Comparison of ENCODE assay signal across 6 fruit fly cellular contexts in genomic region chrX:12749891-12750581, dm6.
TF ChIP-seq lines count a peak whose summit lies in the region.

No protein-coding gene starts in this region.

- no peak for TF ChIP-seq CTCF in whole organism, embryonic (GFP tag; optimal IDR thresholded peaks at IDR 0.05; lab: Kevin White, UChicago)

TF ChIP-seq in whole organism, 6 proteins besides CTCF, POLR2A, EP300 and RAD21:
- TF ChIP-seq CG8478 (optimal IDR thresholded peaks at IDR 0.05; lab: Kevin White, UChicago) (peak; percentile 17), psq (optimal IDR thresholded peaks at IDR 0.05; lab: Kevin White, UChicago) (no peak), pan (optimal IDR thresholded peaks at IDR 0.05; lab: Kevin White, UChicago) (no peak), EcR (GFP tag; optimal IDR thresholded peaks at IDR 0.05; lab: Kevin White, UChicago) (no peak), Dll (optimal IDR thresholded peaks at IDR 0.05; lab: Kevin White, UChicago) (no peak), usp (GFP tag; optimal IDR thresholded peaks at IDR 0.05; lab: Kevin White, UChicago) (no peak)

TF ChIP-seq in whole organism, adult, 20 proteins besides CTCF, POLR2A, EP300 and RAD21:
- no peak for TF ChIP-seq CG12768 (GFP tag; optimal IDR thresholded peaks at IDR 0.05; lab: Kevin White, UChicago)
- peak; percentile 82 for TF ChIP-seq kay (GFP tag; lab: Kevin White, UChicago; ENCODE audit: borderline replicate concordance)
- TF ChIP-seq CG7045 (GFP tag; optimal IDR thresholded peaks at IDR 0.05; lab: Kevin White, UChicago): no peak
- TF ChIP-seq CG1620 (GFP tag; optimal IDR thresholded peaks at IDR 0.05; lab: Kevin White, UChicago): no peak
- no peak for TF ChIP-seq CG7101 (tag; optimal IDR thresholded peaks at IDR 0.05; lab: Kevin White, UChicago)
- no peak for TF ChIP-seq CG11617 (GFP tag; optimal IDR thresholded peaks at IDR 0.05; lab: Kevin White, UChicago)
- TF ChIP-seq Crg-1 (GFP tag; optimal IDR thresholded peaks at IDR 0.05; lab: Kevin White, UChicago): no peak
- no peak for TF ChIP-seq cnc (optimal IDR thresholded peaks at IDR 0.05; lab: Kevin White, UChicago)
- peak; percentile 96 for TF ChIP-seq tj (GFP tag; optimal IDR thresholded peaks at IDR 0.05; lab: Kevin White, UChicago)
- no peak for TF ChIP-seq bab1 (GFP tag; optimal IDR thresholded peaks at IDR 0.05; lab: Kevin White, UChicago)
- TF ChIP-seq CG33017 (tag; optimal IDR thresholded peaks at IDR 0.05; lab: Kevin White, UChicago): no peak
- no peak for TF ChIP-seq Mnt (GFP tag; optimal IDR thresholded peaks at IDR 0.05; lab: Kevin White, UChicago)
- no peak for TF ChIP-seq ovo (GFP tag; optimal IDR thresholded peaks at IDR 0.05; lab: Kevin White, UChicago)
- TF ChIP-seq CG5204 (GFP tag; optimal IDR thresholded peaks at IDR 0.05; lab: Kevin White, UChicago): no peak
- TF ChIP-seq pad (GFP tag; optimal IDR thresholded peaks at IDR 0.05; lab: Kevin White, UChicago): no peak
- TF ChIP-seq toe (GFP tag; optimal IDR thresholded peaks at IDR 0.05; lab: Kevin White, UChicago): no peak
- TF ChIP-seq CG14711 (tag; optimal IDR thresholded peaks at IDR 0.05; lab: Kevin White, UChicago): no peak
- no peak for TF ChIP-seq Clk (GFP tag; optimal IDR thresholded peaks at IDR 0.05; lab: Kevin White, UChicago)

TF ChIP-seq in whole organism, embryonic, 481 proteins besides CTCF, POLR2A, EP300 and RAD21 (continues in another document):
- TF ChIP-seq hth (optimal IDR thresholded peaks at IDR 0.05; lab: Kevin White, UChicago) (no peak), gem (tag; optimal IDR thresholded peaks at IDR 0.05; lab: Kevin White, UChicago) (peak; percentile 2), sob (GFP tag; IDR thresholded peaks at IDR 0.05; lab: Robert Waterston, UW) (0 out of 2 replicates have a peak, but pooled peaks have one; percentile 10), CG6854 (GFP tag; optimal IDR thresholded peaks at IDR 0.05; lab: Kevin White, UChicago) (no peak), sr (GFP tag; IDR thresholded peaks at IDR 0.05; lab: Robert Waterston, UW) (no peak), CG1832 (GFP tag; optimal IDR thresholded peaks at IDR 0.05; lab: Kevin White, UChicago) (peak; percentile 31), D19A (tag; optimal IDR thresholded peaks at IDR 0.05; lab: Kevin White, UChicago) (no peak), dan (GFP tag; IDR thresholded peaks at IDR 0.05; lab: Robert Waterston, UW) (no peak), HHEX (GFP tag; optimal IDR thresholded peaks at IDR 0.05; lab: Kevin White, UChicago) (peak; percentile 29), NFAT (GFP tag; IDR thresholded peaks at IDR 0.05; lab: Robert Waterston, UW) (no peak), CG13296 (GFP tag; optimal IDR thresholded peaks at IDR 0.05; lab: Kevin White, UChicago) (no peak), CG2120 (GFP tag; optimal IDR thresholded peaks at IDR 0.05; lab: Kevin White, UChicago) (no peak), CG3281 (GFP tag; optimal IDR thresholded peaks at IDR 0.05; lab: Kevin White, UChicago) (peak; percentile 9), CG6813 (GFP tag; optimal IDR thresholded peaks at IDR 0.05; lab: Kevin White, UChicago) (peak; percentile 24), CG3407 (GFP tag; optimal IDR thresholded peaks at IDR 0.05; lab: Kevin White, UChicago) (no peak), en (GFP tag; optimal IDR thresholded peaks at IDR 0.05; lab: Kevin White, UChicago) (no peak), slp2 (GFP tag; optimal IDR thresholded peaks at IDR 0.05; lab: Kevin White, UChicago) (no peak), Hmr (GFP tag; optimal IDR thresholded peaks at IDR 0.05; lab: Kevin White, UChicago) (no peak), CG9215 (GFP tag; IDR thresholded peaks at IDR 0.05; lab: Robert Waterston, UW) (no peak)

TF ChIP-seq in whole organism, prepupa, 60 proteins besides CTCF, POLR2A, EP300 and RAD21 (continues in another document):
- peak; percentile 58 for TF ChIP-seq CG9139 (GFP tag; optimal IDR thresholded peaks at IDR 0.05; lab: Kevin White, UChicago)
- peak; percentile 43 for TF ChIP-seq Ets96B (tag; optimal IDR thresholded peaks at IDR 0.05; lab: Kevin White, UChicago)
- TF ChIP-seq spab (GFP tag; optimal IDR thresholded peaks at IDR 0.05; lab: Kevin White, UChicago): peak; percentile 6
- TF ChIP-seq Blimp-1 (GFP tag; optimal IDR thresholded peaks at IDR 0.05; lab: Kevin White, UChicago): no peak
- peak; percentile 60 for TF ChIP-seq Eip78C (GFP tag; lab: Kevin White, UChicago)
- no peak for TF ChIP-seq Eip93F (GFP tag; optimal IDR thresholded peaks at IDR 0.05; lab: Kevin White, UChicago)
- no peak for TF ChIP-seq lz (GFP tag; optimal IDR thresholded peaks at IDR 0.05; lab: Kevin White, UChicago)
- peak; percentile 9 for TF ChIP-seq CG16779 (tag; optimal IDR thresholded peaks at IDR 0.05; lab: Kevin White, UChicago)
- TF ChIP-seq Hr38 (GFP tag; optimal IDR thresholded peaks at IDR 0.05; lab: Kevin White, UChicago): no peak
- no peak for TF ChIP-seq achi (GFP tag; optimal IDR thresholded peaks at IDR 0.05; lab: Kevin White, UChicago)
- no peak for TF ChIP-seq CG8632 (GFP tag; optimal IDR thresholded peaks at IDR 0.05; lab: Kevin White, UChicago)
- TF ChIP-seq CG6163 (GFP tag; IDR thresholded peaks at IDR 0.05; lab: Robert Waterston, UW): peak; percentile 47; the same call in 2 of the 3 replicates
- TF ChIP-seq Sox102F (GFP tag; optimal IDR thresholded peaks at IDR 0.05; lab: Kevin White, UChicago): peak; percentile 22
- peak; percentile 15 for TF ChIP-seq Hr4 (GFP tag; optimal IDR thresholded peaks at IDR 0.05; lab: Kevin White, UChicago)
- peak; percentile 70 to 76 for TF ChIP-seq ss (GFP tag; optimal IDR thresholded peaks at IDR 0.05; lab: Kevin White, UChicago)
- no peak for TF ChIP-seq Eip75B (GFP tag; optimal IDR thresholded peaks at IDR 0.05; lab: Kevin White, UChicago)
- TF ChIP-seq CG6792 (GFP tag; optimal IDR thresholded peaks at IDR 0.05; lab: Kevin White, UChicago): no peak
- peak; percentile 30 for TF ChIP-seq Lpt (GFP tag; optimal IDR thresholded peaks at IDR 0.05; lab: Kevin White, UChicago)
- TF ChIP-seq topi (GFP tag; optimal IDR thresholded peaks at IDR 0.05; lab: Kevin White, UChicago): no peak

TF ChIP-seq in whole organism, pupa, 21 proteins besides CTCF, POLR2A, EP300 and RAD21:
- TF ChIP-seq Snoo (tag; optimal IDR thresholded peaks at IDR 0.05; lab: Kevin White, UChicago) (no peak), CG13204 (GFP tag; optimal IDR thresholded peaks at IDR 0.05; lab: Kevin White, UChicago) (no peak), rn (GFP tag; IDR thresholded peaks at IDR 0.05; lab: Robert Waterston, UW) (0 out of 2 replicates have a peak, but pooled peaks have one; percentile 44), Ets98B (GFP tag; IDR thresholded peaks at IDR 0.05; lab: Robert Waterston, UW) (peak; percentile 24; the same call in 1 of the 2 replicates), CG32121 (GFP tag; IDR thresholded peaks at IDR 0.05; lab: Robert Waterston, UW) (peak; percentile 67), Pif1A (GFP tag; optimal IDR thresholded peaks at IDR 0.05; lab: Kevin White, UChicago) (peak; percentile 53), CG14655 (GFP tag; optimal IDR thresholded peaks at IDR 0.05; lab: Kevin White, UChicago) (peak; percentile 32), CG9948 (tag; optimal IDR thresholded peaks at IDR 0.05; lab: Kevin White, UChicago) (no peak), CG8301 (tag; optimal IDR thresholded peaks at IDR 0.05; lab: Kevin White, UChicago) (peak; percentile 14), CG17806 (tag; optimal IDR thresholded peaks at IDR 0.05; lab: Kevin White, UChicago) (no peak), CG15710 (tag; optimal IDR thresholded peaks at IDR 0.05; lab: Kevin White, UChicago) (peak; percentile 59), CG34367 (tag; optimal IDR thresholded peaks at IDR 0.05; lab: Kevin White, UChicago) (peak; percentile 58), CG8159 (tag; optimal IDR thresholded peaks at IDR 0.05; lab: Kevin White, UChicago) (peak; percentile 48), CG12605 (GFP tag; IDR thresholded peaks at IDR 0.05; lab: Robert Waterston, UW) (peak; percentile 48), gl (tag; optimal IDR thresholded peaks at IDR 0.05; lab: Kevin White, UChicago) (peak; percentile 80), EcR (GFP tag; optimal IDR thresholded peaks at IDR 0.05; lab: Kevin White, UChicago) (peak; percentile 28), CG4496 (GFP tag; IDR thresholded peaks at IDR 0.05; lab: Robert Waterston, UW) (peak; percentile 75; the same call in 2 of the 3 replicates), D1 (tag; optimal IDR thresholded peaks at IDR 0.05; lab: Kevin White, UChicago) (peak; percentile 18)
TF ChIP-seq in whole organism, pupa: peak in this region for 14.

TF ChIP-seq in whole organism, wandering third instar larva, 38 proteins besides CTCF, POLR2A, EP300 and RAD21:
- TF ChIP-seq brk (GFP tag; optimal IDR thresholded peaks at IDR 0.05; lab: Kevin White, UChicago) (no peak), psq (GFP tag; optimal IDR thresholded peaks at IDR 0.05; lab: Kevin White, UChicago) (peak; percentile 56)
